Fruit fly (Drosophila melanogaster) S2 (cell line): ENCODE measurements around the gene CG14841.

Experiments used
- CG8478 ChIP-seq: fragments of >200 bp; optimal IDR thresholded peaks from 2 replicates; lab custom pipeline; 2018
- CTCF ChIP-seq, 2 experiments: fragments of >200 bp; optimal IDR thresholded peaks; 2 replicates each; lab custom pipeline; 2018

The CG14841 gene

DNA sequence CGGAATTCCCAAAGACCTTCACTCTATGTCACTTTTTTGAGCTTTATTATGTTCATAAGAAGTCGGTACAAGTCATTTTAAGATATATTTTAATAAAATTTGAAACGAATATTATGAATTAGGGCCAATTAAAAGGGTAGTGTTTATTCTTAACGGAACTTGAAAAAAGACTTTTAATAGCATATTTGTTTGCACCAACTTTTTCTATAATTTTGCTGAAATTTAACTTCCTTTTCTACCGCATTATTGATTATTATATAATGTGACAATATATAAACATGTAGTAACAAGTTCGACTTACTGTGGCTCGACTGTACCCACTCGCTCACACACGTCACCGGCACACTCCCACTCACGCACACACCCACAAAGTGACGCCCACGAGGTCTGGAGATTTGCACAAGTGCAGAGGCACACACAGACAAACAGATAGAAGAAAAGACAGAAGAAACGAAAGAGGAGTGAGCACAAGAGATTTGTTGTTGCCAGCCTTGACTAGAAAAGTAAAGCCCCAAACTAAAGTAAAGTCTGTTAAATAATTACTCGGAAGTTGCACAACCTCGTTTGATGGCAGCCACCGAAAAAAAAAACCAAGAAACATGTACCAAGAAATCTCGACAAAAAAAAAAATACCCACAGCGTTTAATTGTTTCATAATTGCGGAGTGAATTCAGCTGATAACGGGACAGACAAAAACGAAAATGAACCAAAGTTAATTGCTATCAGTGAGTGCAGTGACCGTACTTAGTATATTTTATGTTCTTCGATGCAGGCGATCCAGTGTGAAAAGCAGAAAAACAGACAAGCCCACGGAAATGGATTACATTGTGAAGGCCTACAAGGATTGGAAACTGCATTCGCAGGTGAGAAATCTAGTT is 28.0 kb upstream of the CG14841 start:
- TF ChIP-seq CG8478 (lab: Kevin White, UChicago) (no peak), CTCF (optimal IDR thresholded peaks at IDR 0.05; lab: Kevin White, UChicago) (no peak)

DNA sequence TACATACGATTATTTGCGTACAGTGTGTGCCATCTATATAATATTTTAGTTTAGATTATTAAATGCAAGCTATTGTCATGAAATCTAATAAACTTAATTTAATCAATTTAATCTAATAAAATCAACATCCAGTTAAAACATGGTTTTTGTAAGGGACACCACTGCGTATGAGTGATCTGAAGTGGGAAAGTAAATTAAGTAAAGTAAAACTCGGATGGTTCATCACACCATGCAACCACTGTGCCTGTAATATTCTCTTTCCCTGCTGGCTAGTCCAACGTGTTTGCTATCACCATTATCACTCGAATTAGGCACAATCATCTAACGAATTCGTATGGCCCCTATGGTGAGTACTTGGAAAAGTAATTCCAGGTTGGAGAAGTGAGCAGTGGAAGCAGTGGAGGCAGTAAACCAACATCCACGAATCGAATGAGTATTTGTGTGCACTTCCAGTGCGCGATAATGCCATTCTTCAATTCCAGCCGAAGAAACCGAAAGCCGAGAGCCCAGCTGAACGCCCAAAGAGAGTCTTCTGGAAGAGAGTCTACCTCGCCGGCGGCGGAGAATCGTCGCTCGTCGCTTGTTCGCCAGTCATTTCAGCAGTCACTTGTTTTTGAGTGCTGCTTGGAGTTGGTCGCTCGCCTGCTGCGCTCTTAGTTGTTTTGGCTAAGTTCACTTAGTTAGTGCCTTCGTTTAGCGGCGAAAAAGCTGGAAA is 26.6 kb upstream of the CG14841 start, which contains the start of gene red:
red (plus strand) TSS at position 403 of the 715 bp plus-strand sequence.
- TF ChIP-seq CG8478 (lab: Kevin White, UChicago), result no peak
- TF ChIP-seq CTCF (optimal IDR thresholded peaks at IDR 0.05; lab: Kevin White, UChicago), result no peak

DNA sequence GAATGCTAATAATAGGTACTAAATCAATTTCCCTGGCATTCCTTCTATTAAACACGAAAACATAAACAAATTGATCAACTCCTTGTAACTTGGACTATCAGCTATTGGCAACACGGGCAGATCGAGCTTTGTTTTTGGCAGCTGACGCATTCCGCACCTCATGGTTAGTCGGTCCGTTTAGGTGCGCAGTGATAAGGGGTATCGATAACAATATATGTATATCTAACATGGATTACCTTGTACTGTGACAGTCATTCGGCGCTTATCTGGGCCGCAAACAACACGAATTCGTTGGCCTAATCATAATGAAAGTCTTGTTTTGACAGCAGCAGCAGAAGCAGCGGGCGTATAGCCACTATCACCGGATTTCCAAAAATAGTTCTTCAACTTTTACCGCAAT is 25.8 kb upstream of the CG14841 start:
- TF ChIP-seq CTCF (optimal IDR thresholded peaks at IDR 0.05; lab: Kevin White, UChicago) (no peak), CG8478 (lab: Kevin White, UChicago) (no peak)

DNA sequence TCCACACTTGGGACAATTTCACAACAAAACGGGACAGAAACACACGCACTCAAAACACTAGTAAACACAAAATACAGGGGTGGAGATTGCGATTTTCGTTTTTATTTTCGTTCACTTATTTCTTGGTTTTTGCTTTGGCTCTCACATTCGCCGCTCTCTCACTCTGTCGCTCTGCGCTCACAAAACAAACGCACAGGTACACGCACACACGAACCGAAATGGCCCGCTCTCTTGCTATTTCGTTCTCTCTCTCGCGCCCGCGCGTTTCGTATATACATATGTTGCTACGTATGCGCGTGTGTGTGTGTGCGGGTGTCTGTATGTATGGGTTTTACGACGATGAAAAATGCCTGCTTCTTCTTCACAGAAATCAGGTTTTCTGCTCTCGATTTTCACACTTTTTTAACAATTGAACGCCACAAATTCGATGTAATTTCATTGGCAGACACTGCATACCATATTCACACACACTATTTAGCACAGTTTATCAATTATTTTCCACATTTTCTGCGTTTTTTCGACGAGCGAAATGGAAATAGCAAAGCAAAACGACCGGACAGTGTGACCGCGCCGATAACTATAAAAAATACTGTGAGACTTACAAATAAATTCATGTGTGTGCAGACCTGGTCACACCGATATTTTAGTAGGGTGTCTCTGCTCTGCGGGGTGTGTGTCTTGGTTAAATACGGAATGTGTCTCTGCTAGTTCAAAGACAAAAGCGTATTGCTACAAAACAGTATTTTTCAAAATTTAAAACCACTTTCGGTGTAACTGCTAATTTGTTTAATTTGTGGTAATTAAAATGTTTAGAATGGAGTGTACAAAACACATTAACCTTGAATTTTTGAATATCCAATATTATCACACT is 24.3 kb upstream of the CG14841 start, which contains the start of gene trx:
trx (minus strand) TSS at position 584 of the 871 bp plus-strand sequence.
- TF ChIP-seq CG8478 (lab: Kevin White, UChicago) (no peak), CTCF (optimal IDR thresholded peaks at IDR 0.05; lab: Kevin White, UChicago) (peak; percentile 61 to 63)

- TF ChIP-seq CG8478 (lab: Kevin White, UChicago), result no peak
These were observed 23.1 kb upstream of the CG14841 start for dm6 chr3R:14285059-14285953.

- TF ChIP-seq CG8478 (lab: Kevin White, UChicago) (no peak), CTCF (optimal IDR thresholded peaks at IDR 0.05; lab: Kevin White, UChicago) (no peak)
These were observed 22.2 kb upstream of the CG14841 start for dm6 chr3R:14284422-14284760.

- TF ChIP-seq CG8478 (lab: Kevin White, UChicago) (no peak), CTCF (optimal IDR thresholded peaks at IDR 0.05; lab: Kevin White, UChicago) (no peak)
These were observed 21.7 kb upstream of the CG14841 start for dm6 chr3R:14283754-14284421.

dm6 chr3R:14283042-14283626 is 20.9 kb upstream of the CG14841 start:
- TF ChIP-seq CTCF (optimal IDR thresholded peaks at IDR 0.05; lab: Kevin White, UChicago) (no peak), CG8478 (lab: Kevin White, UChicago) (no peak)

dm6 chr3R:14282215-14283041 is 20.2 kb upstream of the CG14841 start:
- no peak for TF ChIP-seq CG8478 (lab: Kevin White, UChicago)
- TF ChIP-seq CTCF (optimal IDR thresholded peaks at IDR 0.05; lab: Kevin White, UChicago), result no peak

dm6 chr3R:14280324-14280723 is 18.1 kb upstream of the CG14841 start:
- TF ChIP-seq CG8478 (lab: Kevin White, UChicago), result no peak
- no peak for TF ChIP-seq CTCF (optimal IDR thresholded peaks at IDR 0.05; lab: Kevin White, UChicago)

dm6 chr3R:14279311-14279998 is 17.2 kb upstream of the CG14841 start:
- TF ChIP-seq CG8478 (lab: Kevin White, UChicago) (no peak), CTCF (optimal IDR thresholded peaks at IDR 0.05; lab: Kevin White, UChicago) (no peak)
